Fruit fly (Drosophila melanogaster): ENCODE results near the gene Frq2.

dm6 chrX:18245182-18245581, 67.8 kb downstream of the Frq2 start:
- no peak for TF ChIP-seq Hr78 (GFP tag; optimal IDR thresholded peaks at IDR 0.05)
- TF ChIP-seq h (GFP tag; optimal IDR thresholded peaks at IDR 0.05): no peak
- TF ChIP-seq usp (GFP tag; optimal IDR thresholded peaks at IDR 0.05): no peak
- no peak for TF ChIP-seq N (GFP tag; optimal IDR thresholded peaks at IDR 0.05)
- TF ChIP-seq GATAd (GFP tag; optimal IDR thresholded peaks at IDR 0.05): no peak
- TF ChIP-seq br (GFP tag; optimal IDR thresholded peaks at IDR 0.05): no peak
- no peak for TF ChIP-seq ey (GFP tag; optimal IDR thresholded peaks at IDR 0.05)
- TF ChIP-seq Myc (optimal IDR thresholded peaks at IDR 0.05): no peak
- no peak for TF ChIP-seq Sp1 (GFP tag; optimal IDR thresholded peaks at IDR 0.05)
- no peak for TF ChIP-seq CG32264 (GFP tag; optimal IDR thresholded peaks at IDR 0.05)
- no peak for TF ChIP-seq sage (GFP tag; optimal IDR thresholded peaks at IDR 0.05)
- TF ChIP-seq Dfd (GFP tag; optimal IDR thresholded peaks at IDR 0.05): peak; percentile 70
- no peak for TF ChIP-seq Rel (GFP tag; optimal IDR thresholded peaks at IDR 0.05)
- TF ChIP-seq Rel (tag; optimal IDR thresholded peaks at IDR 0.05): no peak

Data from whole organism, wandering third instar larva.